Worm (Caenorhabditis elegans) whole organism, young adult: ENCODE results near the gene Y81B9A.2.

Experiments
- F39B2.1 ChIP-seq: fragments of 200-800 bp; sonication (Bioruptor generic); IDR thresholded peaks from 2 replicates; pipeline ENCODE4 v1.3.6; 2022; ENCODE audit warnings: missing genetic modification reagents, missing genetic modification characterization, missing compliant biosample characterization
- F49E8.2 ChIP-seq: sonication (generic microtip); optimal IDR thresholded peaks from 3 replicates; lab custom pipeline; 2017; ENCODE audit warnings: missing genetic modification characterization, mild to moderate bottlenecking, missing compliant biosample characterization, antibody characterized with exemption, moderate library complexity; ENCODE audit not compliant: insufficient read depth
- F52B5.7 ChIP-seq: sonication (generic microtip); optimal IDR thresholded peaks from 2 replicates; lab custom pipeline; 2016; ENCODE audit warnings: mild to moderate bottlenecking, missing genetic modification characterization, missing compliant biosample characterization
- F57C9.4 ChIP-seq: sonication (generic microtip); optimal IDR thresholded peaks from 2 replicates; lab custom pipeline; 2017; ENCODE audit warnings: mild to moderate bottlenecking, missing genetic modification characterization, missing compliant biosample characterization
- T07F8.4 ChIP-seq: sonication (generic microtip); optimal IDR thresholded peaks from 2 replicates; lab custom pipeline; 2016; ENCODE audit warnings: mild to moderate bottlenecking, missing genetic modification characterization, moderate library complexity, missing compliant biosample characterization
- Y53F4B.3 ChIP-seq: fragments of 200-800 bp; sonication (Bioruptor generic); IDR thresholded peaks from 2 replicates; pipeline ENCODE4 v1.3.6; 2022; ENCODE audit warnings: missing genetic modification reagents, missing genetic modification characterization, missing compliant biosample characterization
- Y56A3A.18 ChIP-seq: fragments of 200-800 bp; sonication (Bioruptor generic); IDR thresholded peaks from 2 replicates; pipeline ENCODE4 v1.3.6; 2022; ENCODE audit warnings: missing genetic modification reagents, missing genetic modification characterization, missing compliant biosample characterization
- Y67H2A.10 ChIP-seq: fragments of 200-800 bp; sonication (Bioruptor generic); conservative IDR thresholded peaks from 2 replicates; pipeline ENCODE4 v1.3.6; 2022; ENCODE audit warnings: missing genetic modification reagents, missing genetic modification characterization, missing compliant biosample characterization
- Y79H2A.3 ChIP-seq: fragments of 200-800 bp; sonication (Bioruptor generic); conservative IDR thresholded peaks from 2 replicates; pipeline ENCODE4 v1.3.6; 2022; ENCODE audit warnings: missing genetic modification reagents, missing genetic modification characterization, missing compliant biosample characterization
- aptf-2 ChIP-seq: fragments of 200-800 bp; sonication (Bioruptor generic); conservative IDR thresholded peaks from 2 replicates; pipeline ENCODE4 v1.3.6; 2022; ENCODE audit warnings: missing genetic modification reagents, missing genetic modification characterization, missing compliant biosample characterization
- atf-7 ChIP-seq: sonication (generic microtip); optimal IDR thresholded peaks from 2 replicates; lab custom pipeline; 2017; ENCODE audit warnings: mild to moderate bottlenecking, missing genetic modification characterization, missing compliant biosample characterization
- cebp-1 ChIP-seq, 2 experiments: fragments of 200-800 bp in 1 of 2; sonication (Bioruptor generic) in 1 of 2; sonication (generic microtip) in 1 of 2; IDR thresholded peaks in 1 of 2; optimal IDR thresholded peaks in 1 of 2; 2 replicates each; pipeline versions ENCODE4 v1.3.6 to Lab custom; 2017 to 2022; ENCODE audit warnings: missing compliant biosample characterization in 2 of 2, missing genetic modification characterization in 2 of 2, mild to moderate bottlenecking in 1 of 2, missing genetic modification reagents in 1 of 2, moderate library complexity in 1 of 2
- cebp-2 ChIP-seq: fragments of 200-800 bp; sonication (Bioruptor generic); IDR thresholded peaks from 2 replicates; pipeline ENCODE4 v1.3.6; 2022; ENCODE audit warnings: missing genetic modification characterization, missing compliant biosample characterization
- ceh-27 ChIP-seq: fragments of 200-800 bp; sonication (Bioruptor generic); optimal IDR thresholded peaks from 2 replicates; lab custom pipeline; 2018; ENCODE audit warnings: mild to moderate bottlenecking, missing genetic modification characterization, moderate library complexity, missing compliant biosample characterization
- dpl-1 ChIP-seq: fragments of 150-350 bp; optimal IDR thresholded peaks from 2 replicates; lab custom pipeline; 2014; ENCODE audit warnings: missing biosample characterization, missing genetic modification reagents, missing genetic modification characterization
- efl-1 ChIP-seq: fragments of 150-350 bp; optimal IDR thresholded peaks from 2 replicates; lab custom pipeline; 2014; ENCODE audit warnings: missing biosample characterization, missing genetic modification reagents, missing genetic modification characterization
- egl-44 ChIP-seq: fragments of 200-800 bp; sonication (Bioruptor generic); IDR thresholded peaks from 2 replicates; pipeline ENCODE4 v1.3.6; 2022; ENCODE audit warnings: missing genetic modification reagents, missing genetic modification characterization, missing compliant biosample characterization
- ets-4 ChIP-seq: fragments of 200-800 bp; sonication (Bioruptor generic); optimal IDR thresholded peaks from 2 replicates; lab custom pipeline; 2018; ENCODE audit warnings: mild to moderate bottlenecking, missing genetic modification characterization, missing compliant biosample characterization
- hrde-1 ChIP-seq: sonication (generic microtip); optimal IDR thresholded peaks from 2 replicates; lab custom pipeline; 2016; ENCODE audit warnings: missing genetic modification characterization, mild to moderate bottlenecking, missing compliant biosample characterization, moderate library complexity, missing genotype, missing genetic modification reagents, borderline replicate concordance
- hsf-1 ChIP-seq: fragments of 200-800 bp; sonication (Bioruptor generic); IDR thresholded peaks from 2 replicates; pipeline ENCODE4 v1.3.6; 2022; ENCODE audit warnings: missing genetic modification reagents, missing genetic modification characterization, missing compliant biosample characterization
- let-526 ChIP-seq: fragments of 200-800 bp; sonication (Bioruptor generic); IDR thresholded peaks from 2 replicates; pipeline ENCODE4 v1.3.6; 2022; ENCODE audit warnings: missing genetic modification reagents, missing genetic modification characterization, missing compliant biosample characterization
- lin-54 ChIP-seq: fragments of 200-800 bp; sonication (Bioruptor generic); optimal IDR thresholded peaks from 2 replicates; lab custom pipeline; 2018; ENCODE audit warnings: mild to moderate bottlenecking, missing genetic modification characterization, missing compliant biosample characterization
- lsy-27 ChIP-seq: sonication (generic microtip); optimal IDR thresholded peaks from 2 replicates; lab custom pipeline; 2017; ENCODE audit warnings: missing genetic modification characterization, mild to moderate bottlenecking, missing compliant biosample characterization, antibody characterized with exemption, missing genotype, borderline replicate concordance; ENCODE audit not compliant: insufficient read depth
- mel-28 ChIP-seq: sonication (generic microtip); optimal IDR thresholded peaks from 2 replicates; lab custom pipeline; 2016; ENCODE audit warnings: borderline replicate concordance, mild to moderate bottlenecking, missing genetic modification characterization, missing compliant biosample characterization
- mxl-1 ChIP-seq: sonication (generic microtip); optimal IDR thresholded peaks from 2 replicates; lab custom pipeline; 2016; ENCODE audit warnings: missing genetic modification characterization, missing compliant biosample characterization
- nhr-27 ChIP-seq: fragments of 200-800 bp; sonication (Bioruptor generic); optimal IDR thresholded peaks from 2 replicates; lab custom pipeline; 2018; ENCODE audit warnings: mild to moderate bottlenecking, missing genetic modification characterization, moderate library complexity, missing compliant biosample characterization
- nhr-90 ChIP-seq: sonication (generic microtip); optimal IDR thresholded peaks from 2 replicates; lab custom pipeline; 2016; ENCODE audit warnings: missing genotype, mild to moderate bottlenecking, missing genetic modification characterization, missing compliant biosample characterization
- pbrm-1 ChIP-seq: fragments of 200-800 bp; sonication (Bioruptor generic); IDR thresholded peaks from 2 replicates; pipeline ENCODE4 v1.3.6; 2022; ENCODE audit warnings: missing genetic modification reagents, missing genetic modification characterization, missing compliant biosample characterization
- rcor-1 ChIP-seq: fragments of 200-800 bp; sonication (Bioruptor generic); IDR thresholded peaks from 2 replicates; pipeline ENCODE4 v1.3.6; 2022; ENCODE audit warnings: missing genetic modification reagents, missing genetic modification characterization, missing compliant biosample characterization
- rec-8 ChIP-seq, 2 experiments: sonication (generic microtip); optimal IDR thresholded peaks; 2 replicates each; lab custom pipeline; 2016; ENCODE audit warnings: mild to moderate bottlenecking in 2 of 2, missing genetic modification characterization in 2 of 2, missing genetic modification reagents in 2 of 2, missing genotype in 2 of 2, missing biosample characterization in 1 of 2, missing compliant biosample characterization in 1 of 2, moderate library complexity in 1 of 2
- snpc-1.3 ChIP-seq: sonication (generic microtip); optimal IDR thresholded peaks from 2 replicates; lab custom pipeline; 2017; ENCODE audit warnings: missing genetic modification characterization, mild to moderate bottlenecking, missing compliant biosample characterization, antibody characterized with exemption, moderate library complexity, missing genotype, missing genetic modification reagents; ENCODE audit not compliant: insufficient read depth
- unc-62 ChIP-seq: fragments of 150-350 bp; optimal IDR thresholded peaks from 2 replicates; lab custom pipeline; 2014; ENCODE audit warnings: missing biosample characterization, missing genetic modification reagents, missing genetic modification characterization
- ztf-26 ChIP-seq: sonication (generic microtip); optimal IDR thresholded peaks from 2 replicates; lab custom pipeline; 2017; ENCODE audit warnings: missing genetic modification characterization, missing compliant biosample characterization
- ztf-28 ChIP-seq: fragments of 200-800 bp; sonication (Bioruptor generic); IDR thresholded peaks from 2 replicates; pipeline ENCODE4 v1.3.6; 2022; ENCODE audit warnings: missing genetic modification reagents, missing genetic modification characterization, missing compliant biosample characterization

The Y81B9A.2 gene

ce11 chrX:9168239-9168638 lies 15.7 kb upstream of the Y81B9A.2 start, which contains the start of gene B0563.9:
TSS of gene B0563.9 (plus strand) at chrX:9168539.
- no peak for TF ChIP-seq mxl-1 (tag; lab: Kevin White, UChicago)
- no peak for TF ChIP-seq efl-1 (GFP tag; lab: Kevin White, UChicago)

ce11 chrX:9170058-9170457 lies 13.9 kb upstream of the Y81B9A.2 start:
- TF ChIP-seq efl-1 (GFP tag; lab: Kevin White, UChicago): no peak
- no peak for TF ChIP-seq F52B5.7
- TF ChIP-seq F49E8.2 (tag; lab: Kevin White, UChicago): no peak
- TF ChIP-seq snpc-1.3 (tag; lab: Kevin White, UChicago): no peak
- no peak for TF ChIP-seq cebp-1 (GFP tag; IDR thresholded peaks at IDR 0.05; lab: Robert Waterston, UW)
- no peak for TF ChIP-seq cebp-1 (tag; optimal IDR thresholded peaks at IDR 0.05; lab: Kevin White, UChicago)
- TF ChIP-seq pbrm-1: no peak

ce11 chrX:9171241-9171640 lies 12.7 kb upstream of the Y81B9A.2 start, which contains the start of gene B0563.1:
TSS of gene B0563.1 (plus strand) at chrX:9171541.
- no peak for TF ChIP-seq ceh-27
- no peak for TF ChIP-seq F39B2.1 (GFP tag; lab: Robert Waterston, UW)
- no peak for TF ChIP-seq Y53F4B.3 (GFP tag; lab: Robert Waterston, UW)
- TF ChIP-seq cebp-1 (GFP tag; IDR thresholded peaks at IDR 0.05; lab: Robert Waterston, UW): no peak
- TF ChIP-seq cebp-1 (tag; optimal IDR thresholded peaks at IDR 0.05; lab: Kevin White, UChicago): no peak

ce11 chrX:9172278-9172677 lies 11.7 kb upstream of the Y81B9A.2 start, which contains the start of gene B0563.18:
TSS of gene B0563.18 (plus strand) at chrX:9172578.
- TF ChIP-seq ets-4 (GFP tag; lab: Kevin White, UChicago): no peak
- no peak for TF ChIP-seq T07F8.4 (tag; lab: Kevin White, UChicago)
- TF ChIP-seq Y56A3A.18 (GFP tag; lab: Robert Waterston, UW): no peak
- no peak for TF ChIP-seq F57C9.4 (tag; lab: Kevin White, UChicago)
- TF ChIP-seq hsf-1: no peak
- TF ChIP-seq lin-54: no peak
- no peak for TF ChIP-seq ztf-28
- no peak for TF ChIP-seq dpl-1 (GFP tag; lab: Kevin White, UChicago)
- TF ChIP-seq rec-8 (tag; optimal IDR thresholded peaks at IDR 0.05; lab: Kevin White, UChicago): no peak

- TF ChIP-seq T07F8.4 (tag; lab: Kevin White, UChicago): no peak
- no peak for TF ChIP-seq egl-44 (GFP tag; lab: Robert Waterston, UW)
- TF ChIP-seq atf-7 (tag; lab: Kevin White, UChicago): no peak
- no peak for TF ChIP-seq rcor-1 (GFP tag; lab: Robert Waterston, UW)
- no peak for TF ChIP-seq Y53F4B.3 (GFP tag; lab: Robert Waterston, UW)
- no peak for TF ChIP-seq cebp-2
- TF ChIP-seq ztf-26 (tag; lab: Kevin White, UChicago): no peak
- TF ChIP-seq Y67H2A.10 (GFP tag; lab: Robert Waterston, UW): no peak
- no peak for TF ChIP-seq nhr-27 (tag; lab: Kevin White, UChicago)
- no peak for TF ChIP-seq hrde-1 (tag; lab: Kevin White, UChicago)
- no peak for TF ChIP-seq unc-62 (GFP tag; lab: Kevin White, UChicago)
- no peak for TF ChIP-seq rec-8 (tag; optimal IDR thresholded peaks at IDR 0.05; lab: Kevin White, UChicago)
- no peak for TF ChIP-seq nhr-90 (tag; lab: Kevin White, UChicago)
- no peak for TF ChIP-seq Y79H2A.3 (GFP tag; lab: Robert Waterston, UW)
- no peak for TF ChIP-seq lsy-27 (tag; lab: Kevin White, UChicago)
- no peak for TF ChIP-seq aptf-2 (GFP tag; lab: Robert Waterston, UW)
- no peak for TF ChIP-seq mel-28 (tag; lab: Kevin White, UChicago)
- TF ChIP-seq let-526 (GFP tag; lab: Robert Waterston, UW): no peak
These were observed 11.2 kb upstream of the Y81B9A.2 start for ce11 chrX:9172733-9173132.
